Worm (Caenorhabditis elegans): ENCODE measurements around the gene acr-18.
A peak's percentile ranks its signal among the peaks of the same experiment; 100 is the strongest.

Gene acr-18

DNA sequence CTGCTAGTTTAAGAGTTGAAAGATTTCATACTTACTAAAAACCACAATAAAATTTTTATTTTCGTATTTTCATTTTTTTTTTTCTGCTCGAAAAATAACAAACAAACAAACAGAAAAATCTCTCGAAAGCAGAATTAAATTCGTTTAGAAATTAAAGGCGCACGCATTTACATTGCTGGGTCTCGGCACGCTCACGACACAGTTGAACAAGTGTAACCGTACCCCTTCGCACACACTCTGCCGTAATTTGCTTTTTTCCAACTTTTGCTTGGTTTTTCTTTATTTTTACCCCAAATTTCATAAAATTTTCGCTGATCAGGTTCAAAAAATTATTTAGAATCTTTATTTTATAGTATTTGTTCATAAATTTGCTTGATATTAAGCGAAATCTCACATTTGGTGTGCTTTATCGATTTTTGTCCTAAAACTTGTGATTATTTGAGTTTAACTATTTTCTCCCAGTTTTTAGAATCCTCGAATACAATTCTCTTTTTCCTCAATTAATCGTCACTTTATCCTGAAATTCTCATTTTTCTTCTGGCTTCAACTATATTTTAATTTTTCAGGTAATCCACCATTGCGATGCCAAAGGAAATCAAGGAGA is 47.2 kb downstream of the acr-18 start, which contains the start of gene rpl-38 (continued):
- peak in 1 of 2 experiments; percentile 62 for TF ChIP-seq hif-1 (tag; optimal IDR thresholded peaks at IDR 0.05)
- no peak for TF ChIP-seq dmd-8 (GFP tag; IDR thresholded peaks at IDR 0.05)
- no peak for TF ChIP-seq zip-11 (GFP tag; IDR thresholded peaks at IDR 0.05)
- peak; percentile 72 for TF ChIP-seq lin-13 (GFP tag; optimal IDR thresholded peaks at IDR 0.05)

DNA sequence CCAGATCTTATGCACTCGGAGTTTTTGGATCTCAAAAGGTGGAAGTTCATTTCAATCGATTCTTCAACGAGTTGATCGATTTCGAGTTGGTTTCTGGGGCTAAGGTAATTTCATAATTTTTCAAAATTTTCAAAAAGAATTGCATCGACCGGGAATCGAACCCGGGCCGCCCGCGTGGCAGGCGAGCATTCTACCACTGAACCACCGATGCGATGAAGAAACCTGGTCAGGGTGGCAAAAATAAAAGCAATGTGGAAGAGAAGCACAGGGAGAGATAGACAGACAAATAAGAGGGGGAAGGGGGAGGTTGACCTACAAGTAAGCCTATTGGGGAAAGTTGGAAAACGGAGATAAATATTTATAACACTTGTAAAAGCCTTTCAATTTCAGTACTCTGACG is 53.9 kb downstream of the acr-18 start:
- TF ChIP-seq Y5F2A.4 (GFP tag; optimal IDR thresholded peaks at IDR 0.05) (peak; percentile 60), ceh-44 (GFP tag; IDR thresholded peaks at IDR 0.05) (peak; percentile 62; the same call in 1 of the 2 replicates), egl-43 (GFP tag; IDR thresholded peaks at IDR 0.05) (peak; percentile 81), spr-1 (tag; optimal IDR thresholded peaks at IDR 0.05) (peak; percentile 28), egl-27 (tag; optimal IDR thresholded peaks at IDR 0.05) (no peak), hmg-1.1 (GFP tag; IDR thresholded peaks at IDR 0.05) (peak; percentile 48; the same call in 1 of the 2 replicates), snpc-1.2 (GFP tag; IDR thresholded peaks at IDR 0.05) (peak; percentile 77), arid-1 (GFP tag; conservative IDR thresholded peaks at IDR 0.05) (peak; percentile 81), Y105C5A.15 (GFP tag; IDR thresholded peaks at IDR 0.05) (peak; percentile 13; the same call in 1 of the 2 replicates), ctbp-1 (GFP tag; IDR thresholded peaks at IDR 0.05) (peak; percentile 82), mdl-1 (tag; optimal IDR thresholded peaks at IDR 0.05) (peak in 1 of 2 experiments; percentile 29), hlh-11 (tag; optimal IDR thresholded peaks at IDR 0.05) (peak; percentile 41), ZK337.2 (GFP tag; IDR thresholded peaks at IDR 0.05) (peak; percentile 58; the same call in 1 of the 2 replicates), F37D6.2 (tag; optimal IDR thresholded peaks at IDR 0.05) (no peak), ama-1 (optimal IDR thresholded peaks at IDR 0.05) (no peak), nhr-48 (tag; optimal IDR thresholded peaks at IDR 0.05) (no peak), vab-7 (GFP tag; IDR thresholded peaks at IDR 0.05) (peak; percentile 76), daf-19 (GFP tag; conservative IDR thresholded peaks at IDR 0.05) (no peak), sdz-12 (GFP tag; optimal IDR thresholded peaks at IDR 0.05) (peak; percentile 54), fos-1 (tag; optimal IDR thresholded peaks at IDR 0.05) (no peak), dmd-8 (GFP tag; IDR thresholded peaks at IDR 0.05) (peak; percentile 72), Y48G9A.11 (GFP tag; IDR thresholded peaks at IDR 0.05) (0 out of 2 replicates have a peak, but pooled peaks have one; percentile 41), zip-2 (tag; optimal IDR thresholded peaks at IDR 0.05) (no peak), dpl-1 (GFP tag; optimal IDR thresholded peaks at IDR 0.05) (peak; percentile 16), dmd-6 (GFP tag; IDR thresholded peaks at IDR 0.05) (peak; percentile 67), ces-1 (GFP tag; optimal IDR thresholded peaks at IDR 0.05) (no peak), ceh-20 (GFP tag; IDR thresholded peaks at IDR 0.05) (peak; percentile 68), tra-1 (GFP tag; IDR thresholded peaks at IDR 0.05) (peak; percentile 54; the same call in 1 of the 2 replicates), nhr-42 (GFP tag; IDR thresholded peaks at IDR 0.05) (0 out of 2 replicates have a peak, but pooled peaks have one; percentile 44), nhr-25 (tag; optimal IDR thresholded peaks at IDR 0.05; ENCODE audit: borderline replicate concordance, insufficient read depth) (no peak), nhr-102 (tag; optimal IDR thresholded peaks at IDR 0.05) (peak; percentile 26), madf-5 (GFP tag; IDR thresholded peaks at IDR 0.05) (0 out of 4 replicates have a peak, but pooled peaks of 1 of the 2 experiments have one; percentile 40), nhr-28 (tag; optimal IDR thresholded peaks at IDR 0.05) (peak; percentile 16), mes-2 (tag; optimal IDR thresholded peaks at IDR 0.05; ENCODE audit: poor library complexity, severe bottlenecking) (peak; percentile 83), php-3 (GFP tag; IDR thresholded peaks at IDR 0.05) (0 out of 2 replicates have a peak, but pooled peaks have one; percentile 39), F26F4.8 (GFP tag; conservative IDR thresholded peaks at IDR 0.05) (0 out of 2 replicates have a peak, but pooled peaks have one; percentile 49), D1046.2 (GFP tag; IDR thresholded peaks at IDR 0.05) (peak; percentile 85; the same call in 1 of the 2 replicates), madf-9 (GFP tag; conservative IDR thresholded peaks at IDR 0.05) (0 out of 2 replicates have a peak, but pooled peaks have one; percentile 10), set-16 (GFP tag; IDR thresholded peaks at IDR 0.05) (peak; percentile 43; the same call in 1 of the 2 replicates), lin-1 (GFP tag; IDR thresholded peaks at IDR 0.05) (peak; percentile 23; the same call in 1 of the 2 replicates), lim-7 (GFP tag; IDR thresholded peaks at IDR 0.05) (peak; percentile 90), F44E2.7 (GFP tag; IDR thresholded peaks at IDR 0.05) (0 out of 2 replicates have a peak, but pooled peaks have one; percentile 6), nhr-76 (tag; optimal IDR thresholded peaks at IDR 0.05) (no peak), T26A8.4 (GFP tag; IDR thresholded peaks at IDR 0.05) (peak; percentile 75)

All from whole organism, L4 larva.